Fruit fly (Drosophila melanogaster) whole organism, embryonic: ENCODE results near the gene CG46309.

Experiments
- BtbVII ChIP-seq: fragments of 200-800 bp; sonication (Bioruptor generic); optimal IDR thresholded peaks from 3 replicates; lab custom pipeline; 2017; ENCODE audit warnings: missing biosample characterization, mild to moderate bottlenecking, missing genetic modification characterization
- CG10959 ChIP-seq: fragments of 200-800 bp; sonication (Bioruptor generic); IDR thresholded peaks from 2 replicates; pipeline ENCODE4 v1.3.6; 2022; ENCODE audit warnings: missing biosample characterization, missing genetic modification characterization
- CG10979 ChIP-seq: fragments of 200-800 bp; sonication (Bioruptor generic); optimal IDR thresholded peaks from 2 replicates; lab custom pipeline; 2018; ENCODE audit warnings: missing biosample characterization, mild to moderate bottlenecking, missing genetic modification characterization, moderate library complexity
- CG13287 ChIP-seq: fragments of 200-800 bp; sonication (Bioruptor generic); IDR thresholded peaks from 2 replicates; pipeline ENCODE4 v1.3.6; 2022; ENCODE audit warnings: missing biosample characterization, missing genetic modification characterization; ENCODE audit not compliant: partially characterized antibody
- CG13624 ChIP-seq: fragments of 200-800 bp; sonication (Bioruptor generic); optimal IDR thresholded peaks from 2 replicates; lab custom pipeline; 2016; ENCODE audit warnings: missing biosample characterization, missing genetic modification characterization
- CG13775 ChIP-seq: fragments of 200-800 bp; sonication (Bioruptor generic); optimal IDR thresholded peaks from 3 replicates; lab custom pipeline; 2017; ENCODE audit warnings: missing biosample characterization, mild to moderate bottlenecking, missing genetic modification characterization
- CG14667 ChIP-seq: fragments of 200-800 bp; sonication (Bioruptor generic); IDR thresholded peaks from 2 replicates; pipeline ENCODE4 v1.3.6; 2022; ENCODE audit warnings: missing biosample characterization, missing genetic modification characterization
- CG15269 ChIP-seq: fragments of 200-800 bp; sonication (Bioruptor generic); optimal IDR thresholded peaks from 2 replicates; lab custom pipeline; 2018; ENCODE audit warnings: missing biosample characterization, mild to moderate bottlenecking, missing genetic modification characterization, moderate library complexity
- CG1529 ChIP-seq: fragments of 200-800 bp; sonication (Bioruptor generic); optimal IDR thresholded peaks from 3 replicates; lab custom pipeline; 2018; ENCODE audit warnings: missing biosample characterization, missing genetic modification characterization
- CG17359 ChIP-seq: fragments of 200-800 bp; sonication (Bioruptor generic); optimal IDR thresholded peaks from 3 replicates; lab custom pipeline; 2018; ENCODE audit warnings: missing biosample characterization, mild to moderate bottlenecking, missing genetic modification characterization, moderate library complexity
- CG18599 ChIP-seq: fragments of 200-800 bp; sonication (Bioruptor generic); optimal IDR thresholded peaks from 3 replicates; lab custom pipeline; 2017; ENCODE audit warnings: missing biosample characterization, missing genetic modification characterization, mild to moderate bottlenecking, moderate library complexity, missing genetic modification reagents
- CG18619 ChIP-seq: fragments of 200-800 bp; sonication (Bioruptor generic); optimal IDR thresholded peaks from 3 replicates; lab custom pipeline; 2017; ENCODE audit warnings: missing biosample characterization, mild to moderate bottlenecking, missing genetic modification characterization
- CG2678 ChIP-seq: fragments of 200-800 bp; sonication (Bioruptor generic); optimal IDR thresholded peaks from 3 replicates; lab custom pipeline; 2019; ENCODE audit warnings: missing biosample characterization, mild to moderate bottlenecking, missing genetic modification characterization, moderate library complexity
- CG31441 ChIP-seq: fragments of 200-800 bp; sonication (Bioruptor generic); IDR thresholded peaks from 2 replicates; pipeline ENCODE4 v1.3.6; 2022; ENCODE audit warnings: missing biosample characterization, missing genetic modification characterization
- CG34376 ChIP-seq: fragments of 200-800 bp; sonication (Bioruptor generic); optimal IDR thresholded peaks from 2 replicates; lab custom pipeline; 2018; ENCODE audit warnings: missing biosample characterization, mild to moderate bottlenecking, missing genetic modification characterization
- CG3995 ChIP-seq: fragments of 200-800 bp; sonication (Bioruptor generic); optimal IDR thresholded peaks from 3 replicates; lab custom pipeline; 2016; ENCODE audit warnings: missing biosample characterization, missing genetic modification characterization
- CG6854 ChIP-seq: fragments of 200-800 bp; sonication (Bioruptor generic); optimal IDR thresholded peaks from 3 replicates; lab custom pipeline; 2017; ENCODE audit warnings: missing biosample characterization, mild to moderate bottlenecking, missing genetic modification characterization
- CG7357 ChIP-seq: fragments of 200-800 bp; sonication (Bioruptor generic); IDR thresholded peaks from 3 replicates; pipeline ENCODE4 v1.3.6; 2022; ENCODE audit warnings: missing biosample characterization, missing genetic modification characterization
- CG9609 ChIP-seq: fragments of 200-800 bp; sonication (Bioruptor generic); optimal IDR thresholded peaks from 3 replicates; lab custom pipeline; 2016; ENCODE audit warnings: missing biosample characterization, missing genetic modification characterization
- CHES-1-like ChIP-seq: fragments of 200-800 bp; sonication (Bioruptor generic); optimal IDR thresholded peaks from 2 replicates; lab custom pipeline; 2016; ENCODE audit warnings: missing biosample characterization, missing genetic modification characterization
- Camta ChIP-seq: fragments of 200-800 bp; sonication (Bioruptor generic); optimal IDR thresholded peaks from 2 replicates; lab custom pipeline; 2016; ENCODE audit warnings: missing biosample characterization, missing genetic modification characterization
- Dp ChIP-seq: fragments of 200-800 bp; sonication (Bioruptor generic); optimal IDR thresholded peaks from 2 replicates; lab custom pipeline; 2018; ENCODE audit warnings: missing biosample characterization, mild to moderate bottlenecking, missing genetic modification characterization, moderate library complexity
- Med ChIP-seq: fragments of 200-800 bp; sonication (Bioruptor generic); peaks from one replicate; lab custom pipeline; 2016; ENCODE audit warnings: missing biosample characterization, missing genetic modification characterization, mild to moderate bottlenecking, inconsistent platforms, moderate library complexity
- NFAT ChIP-seq: fragments of 200-800 bp; sonication (Bioruptor generic); IDR thresholded peaks from 2 replicates; pipeline ENCODE4 v1.3.6; 2022; ENCODE audit warnings: missing biosample characterization, missing genetic modification characterization
- Oaz ChIP-seq: fragments of 200-800 bp; sonication (Bioruptor generic); IDR thresholded peaks from 2 replicates; pipeline ENCODE4 v1.3.6; 2022; ENCODE audit warnings: missing biosample characterization, missing genetic modification characterization
- Scr ChIP-seq: fragments of 200-800 bp; sonication (Bioruptor generic); IDR thresholded peaks from 2 replicates; pipeline ENCODE4 v1.3.6; 2022; ENCODE audit warnings: missing biosample characterization, missing genetic modification characterization; ENCODE audit not compliant: partially characterized antibody
- Usf ChIP-seq: fragments of 200-800 bp; sonication (Bioruptor generic); optimal IDR thresholded peaks from 2 replicates; lab custom pipeline; 2017; ENCODE audit warnings: missing genotype, missing biosample characterization, missing genetic modification characterization
- YL-1 ChIP-seq: fragments of 200-800 bp; sonication (Bioruptor generic); optimal IDR thresholded peaks from 3 replicates; lab custom pipeline; 2017; ENCODE audit warnings: missing biosample characterization, mild to moderate bottlenecking, missing genetic modification characterization
- bsh ChIP-seq, 2 experiments: fragments of 200-800 bp; sonication (Bioruptor generic); optimal IDR thresholded peaks; 2 replicates each; lab custom pipeline; 2017 to 2018; ENCODE audit warnings: mild to moderate bottlenecking in 2 of 2, missing biosample characterization in 2 of 2, missing genetic modification characterization in 2 of 2, moderate library complexity in 1 of 2
- dan ChIP-seq: fragments of 200-800 bp; sonication (Bioruptor generic); IDR thresholded peaks from 2 replicates; pipeline ENCODE4 v1.3.6; 2022; ENCODE audit warnings: missing biosample characterization, missing genetic modification characterization
- dpn ChIP-seq, 2 experiments: fragments of 200-800 bp; sonication (Bioruptor generic); optimal IDR thresholded peaks; 3 replicates each; lab custom pipeline; 2016; ENCODE audit warnings: missing biosample characterization in 2 of 2, missing genetic modification characterization in 2 of 2
- fd102C ChIP-seq: fragments of 200-800 bp; sonication (Bioruptor generic); optimal IDR thresholded peaks from 2 replicates; lab custom pipeline; 2018; ENCODE audit warnings: missing biosample characterization, mild to moderate bottlenecking, missing genetic modification characterization, moderate library complexity
- fd3F ChIP-seq: fragments of 200-800 bp; sonication (Bioruptor generic); optimal IDR thresholded peaks from 2 replicates; lab custom pipeline; 2018; ENCODE audit warnings: missing biosample characterization, mild to moderate bottlenecking, missing genetic modification characterization, moderate library complexity
- grau ChIP-seq: fragments of 200-800 bp; optimal IDR thresholded peaks from 3 replicates; lab custom pipeline; 2019; ENCODE audit warnings: missing biosample characterization, mild to moderate bottlenecking, missing genetic modification characterization, moderate library complexity
- gro ChIP-seq: fragments of 200-800 bp; sonication (Bioruptor generic); optimal IDR thresholded peaks from 2 replicates; lab custom pipeline; 2016; ENCODE audit warnings: missing biosample characterization, missing genetic modification characterization
- hth ChIP-seq: fragments of >200 bp; optimal IDR thresholded peaks from 2 replicates; lab custom pipeline; 2017; ENCODE audit warnings: inconsistent platforms
- ind ChIP-seq: fragments of 200-800 bp; sonication (Bioruptor generic); optimal IDR thresholded peaks from 3 replicates; lab custom pipeline; 2016; ENCODE audit warnings: missing biosample characterization, missing genetic modification characterization
- lola ChIP-seq, 3 experiments: fragments of >200 bp in 2 of 3; fragments of 200-800 bp in 1 of 3; sonication (Bioruptor generic) in 1 of 3; optimal IDR thresholded peaks; 2 replicates each; lab custom pipeline; 2017 to 2019; ENCODE audit warnings: missing biosample characterization in 3 of 3, missing genetic modification characterization in 3 of 3, mild to moderate bottlenecking in 1 of 3, moderate library complexity in 1 of 3
- mirr ChIP-seq: fragments of 200-800 bp; sonication (Bioruptor generic); optimal IDR thresholded peaks from 3 replicates; lab custom pipeline; 2018; ENCODE audit warnings: missing biosample characterization, mild to moderate bottlenecking, missing genetic modification characterization
- peb ChIP-seq: fragments of 200-800 bp; sonication (Bioruptor generic); IDR thresholded peaks from 2 replicates; pipeline ENCODE4 v1.3.6; 2022; ENCODE audit warnings: missing biosample characterization, missing genetic modification characterization
- repo ChIP-seq: fragments of 200-800 bp; sonication (Bioruptor generic); optimal IDR thresholded peaks from 2 replicates; lab custom pipeline; 2016; ENCODE audit warnings: missing biosample characterization, missing genetic modification characterization
- scrt ChIP-seq: fragments of 200-800 bp; sonication (Bioruptor generic); optimal IDR thresholded peaks from 2 replicates; lab custom pipeline; 2018; ENCODE audit warnings: missing biosample characterization, mild to moderate bottlenecking, missing genetic modification characterization, moderate library complexity
- sr ChIP-seq: fragments of 200-800 bp; sonication (Bioruptor generic); IDR thresholded peaks from 3 replicates; pipeline ENCODE4 v1.3.6; 2022; ENCODE audit warnings: missing biosample characterization, missing genetic modification characterization
- ssp ChIP-seq: fragments of 200-800 bp; sonication (Bioruptor generic); IDR thresholded peaks from 2 replicates; pipeline ENCODE4 v1.3.6; 2022; ENCODE audit warnings: missing biosample characterization, missing genetic modification characterization
- toy ChIP-seq: fragments of 200-800 bp; sonication (Bioruptor generic); IDR thresholded peaks from 2 replicates; pipeline ENCODE4 v1.3.6; 2022; ENCODE audit warnings: missing biosample characterization, missing genetic modification characterization
- trh ChIP-seq: fragments of 200-800 bp; sonication (Bioruptor generic); optimal IDR thresholded peaks from 2 replicates; lab custom pipeline; 2016; ENCODE audit warnings: missing biosample characterization, missing genetic modification characterization
- twi ChIP-seq: fragments of 200-800 bp; optimal IDR thresholded peaks from 2 replicates; lab custom pipeline; 2019; ENCODE audit warnings: missing biosample characterization, mild to moderate bottlenecking, missing genetic modification characterization, moderate library complexity
- unpg ChIP-seq: fragments of 200-800 bp; sonication (Bioruptor generic); optimal IDR thresholded peaks from 3 replicates; lab custom pipeline; 2018; ENCODE audit warnings: missing biosample characterization, mild to moderate bottlenecking, missing genetic modification characterization, moderate library complexity
- z ChIP-seq: fragments of 200-800 bp; sonication (Bioruptor generic); IDR thresholded peaks from 3 replicates; pipeline ENCODE4 v1.3.6; 2022; ENCODE audit warnings: missing biosample characterization, missing genetic modification characterization
- zen ChIP-seq: fragments of 200-800 bp; sonication (Bioruptor generic); optimal IDR thresholded peaks from 3 replicates; lab custom pipeline; 2018; ENCODE audit warnings: missing biosample characterization, mild to moderate bottlenecking, missing genetic modification characterization, moderate library complexity

The CG46309 gene

dm6 chr2L:16270667-16271485, 19.3 kb upstream of the CG46309 start (continued):
- TF ChIP-seq fd3F (no peak), fd102C (no peak), CG34376 (GFP tag; lab: Kevin White, UChicago) (no peak), CG14667 (GFP tag; lab: Robert Waterston, UW) (no peak), Scr (no peak), repo (GFP tag; lab: Kevin White, UChicago) (no peak), CG1529 (GFP tag; lab: Kevin White, UChicago) (no peak), Oaz (GFP tag; lab: Robert Waterston, UW) (no peak), CG10979 (no peak), CG10959 (GFP tag; lab: Robert Waterston, UW) (no peak), CG9609 (GFP tag; lab: Kevin White, UChicago) (no peak), peb (GFP tag; lab: Robert Waterston, UW) (no peak), twi (tag; lab: Kevin White, UChicago) (no peak), CG18619 (GFP tag; lab: Kevin White, UChicago) (peak; percentile 7), hth (lab: Kevin White, UChicago) (no peak), gro (GFP tag; lab: Kevin White, UChicago) (no peak), zen (tag; lab: Kevin White, UChicago) (no peak), ind (peak; percentile 43), CG31441 (no peak), CG18599 (peak; percentile 46), CG13775 (GFP tag; lab: Kevin White, UChicago) (peak; percentile 63), CG2678 (peak; percentile 36), Usf (GFP tag; lab: Kevin White, UChicago) (no peak), CG17359 (tag; lab: Kevin White, UChicago) (peak; percentile 13), BtbVII (GFP tag; lab: Kevin White, UChicago) (peak; percentile 2), YL-1 (GFP tag; lab: Kevin White, UChicago) (no peak), CG13624 (GFP tag; lab: Kevin White, UChicago) (no peak), CG15269 (no peak), CG7357 (no peak), CHES-1-like (peak; percentile 22), Med (GFP tag; lab: Kevin White, UChicago) (peak; percentile 85), unpg (GFP tag; lab: Kevin White, UChicago) (peak; percentile 15), dpn (GFP tag; optimal IDR thresholded peaks at IDR 0.05; lab: Kevin White, UChicago) (peak in 1 of 2 experiments; percentile 13), dan (GFP tag; lab: Robert Waterston, UW) (no peak), CG13287 (GFP tag; lab: Robert Waterston, UW) (no peak), toy (GFP tag; lab: Robert Waterston, UW) (no peak), z (GFP tag; lab: Robert Waterston, UW) (no peak), scrt (no peak), ssp (GFP tag; lab: Robert Waterston, UW) (no peak), mirr (GFP tag; lab: Kevin White, UChicago) (no peak), grau (peak; percentile 22), CG3995 (GFP tag; lab: Kevin White, UChicago) (peak; percentile 0), bsh (GFP tag; optimal IDR thresholded peaks at IDR 0.05; lab: Kevin White, UChicago) (peak in 1 of 2 experiments; percentile 13), lola (GFP tag; optimal IDR thresholded peaks at IDR 0.05; lab: Kevin White, UChicago) (no peak), CG6854 (no peak), sr (GFP tag; lab: Robert Waterston, UW) (no peak), trh (GFP tag; lab: Kevin White, UChicago) (no peak), NFAT (GFP tag; lab: Robert Waterston, UW) (no peak), Dp (no peak), Camta (no peak)
